Fruit fly (Drosophila melanogaster) whole organism, adult: ENCODE results near the gene Sfp24Bb.

Experiments used
- Hr96 ChIP-seq: fragments of 200-800 bp; sonication (Bioruptor generic); optimal IDR thresholded peaks from 2 replicates; lab custom pipeline; 2016; ENCODE audit warnings: missing biosample characterization, missing genetic modification characterization
- Mnt ChIP-seq: fragments of 200-800 bp; sonication (Bioruptor generic); optimal IDR thresholded peaks from 2 replicates; lab custom pipeline; 2016; ENCODE audit warnings: missing biosample characterization, mild to moderate bottlenecking, missing genetic modification characterization
- ovo ChIP-seq: fragments of 200-800 bp; sonication (Bioruptor generic); optimal IDR thresholded peaks from 2 replicates; lab custom pipeline; 2016; ENCODE audit warnings: missing biosample characterization, missing genetic modification characterization

dm6 chr2L:3669675-3670074 is at the start of gene Sfp24Bb:
- TF ChIP-seq Mnt (GFP tag; lab: Kevin White, UChicago) (no peak), Hr96 (GFP tag; lab: Kevin White, UChicago) (no peak), ovo (GFP tag; lab: Kevin White, UChicago) (no peak)
